Worm (Caenorhabditis elegans) whole organism, mixed stage, embryonic: ENCODE measurements around the gene F54B11.7.
A peak's percentile ranks its signal among the peaks of the same experiment; 100 is the strongest.

ENCODE experiments used
- elt-1 ChIP-seq: sonication (generic microtip); optimal IDR thresholded peaks from 2 replicates; lab custom pipeline; 2017; ENCODE audit warnings: missing genetic modification characterization, mild to moderate bottlenecking, missing compliant biosample characterization, antibody characterized with exemption, moderate library complexity, borderline replicate concordance; ENCODE audit not compliant: insufficient read depth
- unc-120 ChIP-seq: sonication (generic microtip); optimal IDR thresholded peaks from 2 replicates; lab custom pipeline; 2017; ENCODE audit warnings: missing genetic modification characterization, missing compliant biosample characterization; ENCODE audit not compliant: poor library complexity, severe bottlenecking
- unc-39 ChIP-seq: fragments of 150-350 bp; optimal IDR thresholded peaks from 2 replicates; lab custom pipeline; 2014; ENCODE audit warnings: missing biosample characterization, missing genetic modification characterization
- unc-62 ChIP-seq: fragments of 150-350 bp; optimal IDR thresholded peaks from 2 replicates; lab custom pipeline; 2014; ENCODE audit warnings: missing biosample characterization, missing genetic modification reagents, missing genetic modification characterization

DNA sequence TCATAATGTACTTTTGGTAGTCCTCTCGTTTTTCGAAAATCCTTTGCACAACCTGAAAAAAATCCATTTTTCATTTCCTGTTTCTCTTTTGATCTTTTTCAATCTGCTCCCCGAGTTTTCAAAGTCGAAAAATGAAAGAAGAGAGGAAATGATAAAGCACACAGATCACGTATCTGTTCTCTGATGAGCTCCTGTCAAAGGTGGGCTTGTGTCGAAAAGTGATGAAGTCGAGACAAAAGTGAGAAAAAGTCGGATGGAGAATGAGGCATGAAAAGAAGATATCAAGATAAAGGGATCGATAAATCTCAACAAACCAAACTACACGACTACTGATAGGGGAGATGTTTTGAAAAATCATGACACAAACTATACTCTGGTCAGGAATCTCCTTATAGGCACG, 45.1 kb upstream of the F54B11.7 start:
- TF ChIP-seq unc-62 (GFP tag; lab: Kevin White, UChicago): peak; percentile 67
- no peak for TF ChIP-seq elt-1 (tag; lab: Kevin White, UChicago)
- no peak for TF ChIP-seq unc-39 (tag; lab: Kevin White, UChicago)
- TF ChIP-seq unc-120 (tag; lab: Kevin White, UChicago): peak; percentile 41
